Worm (Caenorhabditis elegans) whole organism, L1 larva: ENCODE measurements around the gene cwf-19L2.

Experiments used
- blmp-1 ChIP-seq: fragments of 150-350 bp; optimal IDR thresholded peaks from 2 replicates; lab custom pipeline; 2014; ENCODE audit warnings: missing biosample characterization, missing genetic modification characterization
- egl-27 ChIP-seq, 2 experiments: fragments of 150-350 bp in 1 of 2; sonication (generic microtip); optimal IDR thresholded peaks; 3 replicates each; lab custom pipeline; 2017 to 2018; ENCODE audit warnings: missing biosample characterization in 2 of 2, missing genetic modification characterization in 2 of 2, missing genetic modification reagents in 2 of 2
- fos-1 ChIP-seq: fragments of 150-350 bp; optimal IDR thresholded peaks from 2 replicates; lab custom pipeline; 2014; ENCODE audit warnings: missing biosample characterization, missing genetic modification characterization
- irx-1 ChIP-seq: sonication (generic microtip); optimal IDR thresholded peaks from 2 replicates; lab custom pipeline; 2016; ENCODE audit warnings: missing genetic modification characterization, missing compliant biosample characterization
- jun-1 ChIP-seq: fragments of 150-350 bp; optimal IDR thresholded peaks from 2 replicates; lab custom pipeline; 2014; ENCODE audit warnings: missing biosample characterization, missing genetic modification reagents, missing genetic modification characterization
- mef-2 ChIP-seq: fragments of 150-350 bp; optimal IDR thresholded peaks from 2 replicates; lab custom pipeline; 2014; ENCODE audit warnings: missing biosample characterization, missing genetic modification characterization
- nhr-237 ChIP-seq: fragments of 150-350 bp; optimal IDR thresholded peaks from 2 replicates; lab custom pipeline; 2014; ENCODE audit warnings: missing biosample characterization, missing genetic modification characterization
- nhr-76 ChIP-seq: sonication (generic microtip); optimal IDR thresholded peaks from 2 replicates; lab custom pipeline; 2017; ENCODE audit warnings: missing biosample characterization, missing genetic modification characterization
- ztf-11 ChIP-seq, 2 experiments: sonication (generic microtip); optimal IDR thresholded peaks; 2 replicates each; lab custom pipeline; 2016 to 2017; ENCODE audit warnings: missing genetic modification characterization in 2 of 2, missing biosample characterization in 1 of 2, missing compliant biosample characterization in 1 of 2

DNA sequence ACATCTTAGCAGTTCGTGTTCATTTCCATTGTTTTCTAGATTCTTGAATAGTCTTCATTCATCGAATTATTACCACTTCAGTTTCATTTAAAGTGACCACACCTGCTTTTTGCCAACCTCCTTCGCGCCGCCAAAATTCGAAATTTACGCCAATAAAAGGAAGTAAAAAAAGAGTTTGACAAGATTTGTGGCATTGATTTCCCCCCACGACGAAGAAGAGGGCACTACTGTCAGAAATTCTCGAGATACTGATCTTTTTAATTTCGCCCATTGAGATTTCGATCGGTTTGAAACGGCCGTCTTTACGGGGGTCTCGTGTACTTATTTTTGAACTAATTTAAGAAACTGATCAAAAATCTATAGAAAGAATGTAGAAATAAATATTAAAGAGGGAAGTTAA, 8.2 kb downstream of the cwf-19L2 start:
- TF ChIP-seq egl-27 (tag; optimal IDR thresholded peaks at IDR 0.05; lab: Kevin White, UChicago) = no peak
- no peak for TF ChIP-seq nhr-76 (tag; lab: Kevin White, UChicago)
- TF ChIP-seq jun-1 = no peak
- no peak for TF ChIP-seq nhr-237
- TF ChIP-seq ztf-11 (tag; optimal IDR thresholded peaks at IDR 0.05; lab: Kevin White, UChicago) = no peak
- no peak for TF ChIP-seq fos-1 (tag; lab: Kevin White, UChicago)
- peak; percentile 55 for TF ChIP-seq blmp-1 (tag; lab: Kevin White, UChicago)
- TF ChIP-seq mef-2 = no peak
- TF ChIP-seq irx-1 (tag; lab: Kevin White, UChicago) = no peak
